Fruit fly (Drosophila melanogaster) S2 (cell line): Measurements from ENCODE around the gene beta-PheRS.

Source experiments
- CG8478 ChIP-seq: fragments of >200 bp; optimal IDR thresholded peaks from 2 replicates; lab custom pipeline; 2018
- CTCF ChIP-seq, 2 experiments: fragments of >200 bp; optimal IDR thresholded peaks; 2 replicates each; lab custom pipeline; 2018

DNA sequence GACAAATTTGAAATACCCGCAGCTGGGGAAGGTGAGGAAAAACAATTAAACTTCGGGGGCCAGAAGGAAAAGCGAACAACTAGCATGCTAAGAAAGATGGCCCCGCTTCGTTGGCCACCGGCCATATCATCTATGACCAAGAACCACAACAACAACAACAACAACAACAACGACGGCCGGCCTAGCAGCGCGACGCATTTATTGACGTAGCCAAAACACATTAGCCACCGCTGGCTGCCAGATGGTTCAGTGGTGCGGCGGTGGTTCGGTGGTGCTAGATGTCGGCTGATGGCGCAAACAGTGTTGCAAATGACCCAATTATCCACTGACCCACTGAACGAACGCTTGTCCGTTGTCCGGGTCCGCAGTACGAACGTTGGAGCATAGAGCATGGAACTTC is 38.8 kb downstream of the beta-PheRS start:
- TF ChIP-seq CG8478 (lab: Kevin White, UChicago): no peak
- no peak for TF ChIP-seq CTCF (optimal IDR thresholded peaks at IDR 0.05; lab: Kevin White, UChicago)
